Worm (Caenorhabditis elegans) whole organism, L4 larva: ENCODE results near the gene sqst-2.

Source experiments
- D1046.2 ChIP-seq: fragments of 200-800 bp; sonication (Bioruptor generic); IDR thresholded peaks from 2 replicates; pipeline ENCODE4 v1.3.6; 2022; ENCODE audit warnings: missing genetic modification characterization, missing compliant biosample characterization
- F37D6.2 ChIP-seq: sonication (generic microtip); optimal IDR thresholded peaks from 2 replicates; lab custom pipeline; 2016; ENCODE audit warnings: mild to moderate bottlenecking, missing genetic modification characterization, missing compliant biosample characterization
- F44E2.7 ChIP-seq: fragments of 200-800 bp; sonication (Bioruptor generic); IDR thresholded peaks from 2 replicates; pipeline ENCODE4 v2.1.2; 2022; ENCODE audit warnings: missing genetic modification characterization, missing compliant biosample characterization
- T26A8.4 ChIP-seq: fragments of 200-800 bp; sonication (Bioruptor generic); IDR thresholded peaks from 2 replicates; pipeline ENCODE4 v1.3.6; 2022; ENCODE audit warnings: missing genetic modification characterization, missing compliant biosample characterization
- Y75B8A.6 ChIP-seq: fragments of 200-800 bp; sonication (Bioruptor generic); IDR thresholded peaks from 2 replicates; pipeline ENCODE4 v1.3.6; 2022; ENCODE audit warnings: missing genetic modification reagents, missing genetic modification characterization, missing compliant biosample characterization
- aha-1 ChIP-seq: fragments of 150-350 bp; peaks from one replicate; lab custom pipeline; 2014; ENCODE audit warnings: missing biosample characterization, missing genetic modification characterization
- aly-2 ChIP-seq: sonication (generic microtip); optimal IDR thresholded peaks from 2 replicates; lab custom pipeline; 2018; ENCODE audit warnings: missing biosample characterization, missing genetic modification characterization
- arid-1 ChIP-seq: fragments of 200-800 bp; sonication (Bioruptor generic); conservative IDR thresholded peaks from 2 replicates; pipeline ENCODE4 v1.3.6; 2022; ENCODE audit warnings: missing genetic modification reagents, missing genetic modification characterization, missing compliant biosample characterization
- attf-4 ChIP-seq: sonication (generic microtip); optimal IDR thresholded peaks from 3 replicates; lab custom pipeline; 2017; ENCODE audit warnings: missing biosample characterization, missing genetic modification characterization
- ceh-20 ChIP-seq: fragments of 200-800 bp; sonication (Bioruptor generic); IDR thresholded peaks from 2 replicates; pipeline ENCODE4 v1.3.6; 2022; ENCODE audit warnings: missing genetic modification reagents, missing genetic modification characterization, missing compliant biosample characterization
- ceh-62 ChIP-seq: sonication (generic microtip); optimal IDR thresholded peaks from 2 replicates; lab custom pipeline; 2017; ENCODE audit warnings: missing biosample characterization, missing genetic modification characterization
- ces-1 ChIP-seq: fragments of 150-350 bp; sonication (generic microtip); optimal IDR thresholded peaks from 4 replicates; lab custom pipeline; 2014; ENCODE audit warnings: missing biosample characterization, missing genetic modification reagents, missing genetic modification characterization
- cey-2 ChIP-seq: sonication (generic microtip); optimal IDR thresholded peaks from 3 replicates; lab custom pipeline; 2017; ENCODE audit warnings: missing genetic modification characterization, mild to moderate bottlenecking, missing compliant biosample characterization, antibody characterized with exemption, borderline replicate concordance; ENCODE audit not compliant: insufficient read depth
- ctbp-1 ChIP-seq: fragments of 200-800 bp; sonication (Bioruptor generic); IDR thresholded peaks from 2 replicates; pipeline ENCODE4 v1.3.6; 2022; ENCODE audit warnings: missing genetic modification reagents, missing genetic modification characterization, missing compliant biosample characterization
- daf-12 ChIP-seq: fragments of 150-350 bp; optimal IDR thresholded peaks from 2 replicates; lab custom pipeline; 2014; ENCODE audit warnings: missing biosample characterization, missing genetic modification reagents, missing genetic modification characterization
- daf-19 ChIP-seq: fragments of 200-800 bp; sonication (Bioruptor generic); conservative IDR thresholded peaks from 2 replicates; pipeline ENCODE4 v1.3.6; 2022; ENCODE audit warnings: missing genetic modification characterization, missing compliant biosample characterization
- daf-8 ChIP-seq: fragments of 200-800 bp; sonication (Bioruptor generic); IDR thresholded peaks from 2 replicates; pipeline ENCODE4 v1.3.6; 2022; ENCODE audit warnings: missing genetic modification characterization, missing compliant biosample characterization
- dmd-8 ChIP-seq: fragments of 200-800 bp; sonication (Bioruptor generic); IDR thresholded peaks from 2 replicates; pipeline ENCODE4 v1.3.6; 2022; ENCODE audit warnings: missing genetic modification characterization, missing compliant biosample characterization
- duxl-1 ChIP-seq: sonication (generic microtip); optimal IDR thresholded peaks from 2 replicates; lab custom pipeline; 2016; ENCODE audit warnings: mild to moderate bottlenecking, missing genetic modification characterization, moderate library complexity, missing compliant biosample characterization; ENCODE audit not compliant: poor library complexity
- dve-1 ChIP-seq: sonication (generic microtip); optimal IDR thresholded peaks from 2 replicates; lab custom pipeline; 2017; ENCODE audit warnings: antibody characterized with exemption, mild to moderate bottlenecking, missing genetic modification characterization, missing compliant biosample characterization; ENCODE audit not compliant: insufficient read depth
- egl-43 ChIP-seq: fragments of 200-800 bp; sonication (Bioruptor generic); IDR thresholded peaks from 2 replicates; pipeline ENCODE4 v1.3.6; 2022; ENCODE audit warnings: missing genetic modification reagents, missing genetic modification characterization, missing compliant biosample characterization
- fkh-10 ChIP-seq: fragments of 150-350 bp; optimal IDR thresholded peaks from 2 replicates; lab custom pipeline; 2014; ENCODE audit warnings: missing biosample characterization, missing genetic modification reagents, missing genetic modification characterization
- gei-8 ChIP-seq: fragments of 200-800 bp; sonication (Bioruptor generic); optimal IDR thresholded peaks from 2 replicates; lab custom pipeline; 2018; ENCODE audit warnings: mild to moderate bottlenecking, missing genetic modification characterization, missing compliant biosample characterization
- hif-1 ChIP-seq, 2 experiments: sonication (generic microtip); optimal IDR thresholded peaks; 2 replicates each; lab custom pipeline; 2016 to 2017; ENCODE audit warnings: missing compliant biosample characterization in 2 of 2, missing genetic modification characterization in 2 of 2, missing genetic modification reagents in 2 of 2, missing genotype in 2 of 2, mild to moderate bottlenecking in 1 of 2
- hmg-1.1 ChIP-seq: fragments of 200-800 bp; sonication (Bioruptor generic); IDR thresholded peaks from 2 replicates; pipeline ENCODE4 v1.3.6; 2022; ENCODE audit warnings: missing genetic modification reagents, missing genetic modification characterization, missing compliant biosample characterization
- lin-13 ChIP-seq: fragments of 150-350 bp; optimal IDR thresholded peaks from 2 replicates; lab custom pipeline; 2014; ENCODE audit warnings: missing biosample characterization, missing genetic modification reagents, missing genetic modification characterization
- lin-15B ChIP-seq: fragments of 150-350 bp; sonication (generic microtip); optimal IDR thresholded peaks from 3 replicates; lab custom pipeline; 2014; ENCODE audit warnings: missing biosample characterization, missing genetic modification characterization
- lin-29 ChIP-seq: fragments of 200-800 bp; sonication (Bioruptor generic); IDR thresholded peaks from 2 replicates; pipeline ENCODE4 v1.3.6; 2022; ENCODE audit warnings: missing genetic modification reagents, missing genetic modification characterization, missing compliant biosample characterization
- lin-38 ChIP-seq: fragments of 200-800 bp; sonication (Bioruptor generic); IDR thresholded peaks from 2 replicates; pipeline ENCODE4 v1.3.6; 2022; ENCODE audit warnings: missing genetic modification reagents, missing genetic modification characterization, missing compliant biosample characterization
- madf-5 ChIP-seq, 2 experiments: fragments of 200-800 bp; sonication (Bioruptor generic); IDR thresholded peaks; 2 replicates each; pipeline ENCODE4 v1.3.6; 2022; ENCODE audit warnings: missing compliant biosample characterization in 2 of 2, missing genetic modification characterization in 2 of 2
- madf-9 ChIP-seq: fragments of 200-800 bp; sonication (Bioruptor generic); conservative IDR thresholded peaks from 2 replicates; pipeline ENCODE4 v1.3.6; 2022; ENCODE audit warnings: missing genetic modification reagents, missing genetic modification characterization, missing compliant biosample characterization
- mxl-3 ChIP-seq: fragments of 200-800 bp; sonication (Bioruptor generic); optimal IDR thresholded peaks from 2 replicates; lab custom pipeline; 2018; ENCODE audit warnings: mild to moderate bottlenecking, missing genetic modification characterization, missing compliant biosample characterization
- nhr-102 ChIP-seq: sonication (generic microtip); optimal IDR thresholded peaks from 2 replicates; lab custom pipeline; 2016; ENCODE audit warnings: mild to moderate bottlenecking, missing genetic modification characterization, moderate library complexity, missing compliant biosample characterization
- nhr-28 ChIP-seq: fragments of 150-350 bp; optimal IDR thresholded peaks from 2 replicates; lab custom pipeline; 2014; ENCODE audit warnings: missing biosample characterization, missing genetic modification characterization
- nhr-41 ChIP-seq: fragments of 200-800 bp; sonication (Bioruptor generic); IDR thresholded peaks from 2 replicates; pipeline ENCODE4 v1.3.6; 2022; ENCODE audit warnings: missing genetic modification reagents, missing genetic modification characterization, missing compliant biosample characterization
- nhr-42 ChIP-seq: fragments of 200-800 bp; sonication (Bioruptor generic); IDR thresholded peaks from 2 replicates; pipeline ENCODE4 v1.3.6; 2022; ENCODE audit warnings: missing genetic modification characterization, missing compliant biosample characterization
- nhr-48 ChIP-seq: sonication (generic microtip); optimal IDR thresholded peaks from 2 replicates; lab custom pipeline; 2016; ENCODE audit warnings: mild to moderate bottlenecking, missing genetic modification characterization, missing compliant biosample characterization
- nhr-6 ChIP-seq: fragments of 150-350 bp; optimal IDR thresholded peaks from 2 replicates; lab custom pipeline; 2014; ENCODE audit warnings: missing biosample characterization, missing genetic modification characterization
- saeg-2 ChIP-seq: fragments of 200-800 bp; sonication (Bioruptor generic); IDR thresholded peaks from 2 replicates; pipeline ENCODE4 v1.3.6; 2022; ENCODE audit warnings: missing genetic modification reagents, missing genetic modification characterization, missing compliant biosample characterization
- snpc-1.2 ChIP-seq: fragments of 200-800 bp; sonication (Bioruptor generic); IDR thresholded peaks from 2 replicates; pipeline ENCODE4 v1.3.6; 2022; ENCODE audit warnings: missing genetic modification reagents, missing genetic modification characterization, missing compliant biosample characterization
- spr-1 ChIP-seq: sonication (generic microtip); optimal IDR thresholded peaks from 2 replicates; lab custom pipeline; 2016; ENCODE audit warnings: mild to moderate bottlenecking, missing genetic modification characterization, missing compliant biosample characterization
- spr-3 ChIP-seq: fragments of 200-800 bp; sonication (Bioruptor generic); optimal IDR thresholded peaks from 2 replicates; lab custom pipeline; 2018; ENCODE audit warnings: mild to moderate bottlenecking, missing genetic modification characterization, missing compliant biosample characterization
- tag-97 ChIP-seq: fragments of 200-800 bp; sonication (Bioruptor generic); IDR thresholded peaks from 2 replicates; pipeline ENCODE4 v1.3.6; 2022; ENCODE audit warnings: missing genetic modification characterization, missing compliant biosample characterization
- tra-1 ChIP-seq: fragments of 200-800 bp; sonication (Bioruptor generic); IDR thresholded peaks from 2 replicates; pipeline ENCODE4 v1.3.6; 2022; ENCODE audit warnings: missing genetic modification reagents, missing genetic modification characterization, missing compliant biosample characterization
- unc-130 ChIP-seq: sonication (generic microtip); optimal IDR thresholded peaks from 2 replicates; lab custom pipeline; 2016; ENCODE audit warnings: missing genetic modification reagents, missing genetic modification characterization, missing compliant biosample characterization
- unc-62 ChIP-seq, 3 experiments: fragments of 150-350 bp in 1 of 3; sonication (generic microtip); optimal IDR thresholded peaks in 2 of 3; peaks in 1 of 3; 1 replicate in 1 of 3; 2 replicates in 2 of 3; lab custom pipeline; 2014 to 2017; ENCODE audit warnings: missing biosample characterization in 3 of 3, missing genetic modification characterization in 3 of 3, missing genetic modification reagents in 3 of 3, missing genotype in 1 of 3
- zfp-2 ChIP-seq: sonication (generic microtip); optimal IDR thresholded peaks from 2 replicates; lab custom pipeline; 2016; ENCODE audit warnings: mild to moderate bottlenecking, missing genetic modification characterization, missing compliant biosample characterization
- zfp-3 ChIP-seq: fragments of 200-800 bp; sonication (Bioruptor generic); conservative IDR thresholded peaks from 2 replicates; pipeline ENCODE4 v1.3.6; 2022; ENCODE audit warnings: missing genetic modification reagents, missing genetic modification characterization, missing compliant biosample characterization
- zip-11 ChIP-seq: fragments of 200-800 bp; sonication (Bioruptor generic); IDR thresholded peaks from 2 replicates; pipeline ENCODE4 v1.3.6; 2022; ENCODE audit warnings: missing genetic modification characterization, missing compliant biosample characterization
- ztf-7 ChIP-seq: fragments of 150-350 bp; optimal IDR thresholded peaks from 2 replicates; lab custom pipeline; 2014; ENCODE audit warnings: missing biosample characterization, missing genetic modification characterization

Gene sqst-2

DNA sequence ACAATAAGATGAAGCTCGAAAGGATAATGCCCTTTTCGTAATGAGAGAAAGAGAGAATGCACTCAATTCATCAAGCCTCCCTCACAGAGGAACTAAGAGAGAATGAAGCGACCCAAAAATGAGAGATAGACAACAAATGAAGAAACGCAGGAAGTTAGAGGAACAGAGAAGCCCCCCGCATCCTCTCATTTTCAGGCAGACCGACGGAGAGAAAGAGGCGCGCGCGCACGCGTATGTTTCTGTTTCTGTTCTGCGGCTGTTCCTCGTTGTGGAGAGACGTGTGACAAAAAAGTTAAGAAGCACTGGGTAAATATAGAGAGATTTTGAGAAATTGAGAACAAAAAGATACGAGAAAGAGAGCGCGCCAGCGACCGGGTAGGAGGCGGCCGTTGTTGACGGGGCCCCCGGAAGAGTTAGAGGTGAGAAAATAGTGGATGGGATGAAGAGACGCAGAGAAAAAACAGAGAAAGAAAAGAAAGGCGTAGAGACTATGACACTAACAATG, 8.8 kb downstream of the sqst-2 start (continued):
- peak; percentile 48; the same call in 1 of the 2 replicates for TF ChIP-seq arid-1 (GFP tag; lab: Robert Waterston, UW)
- TF ChIP-seq attf-4 (tag; lab: Kevin White, UChicago), result no peak
- TF ChIP-seq madf-5 (GFP tag; IDR thresholded peaks at IDR 0.05; lab: Robert Waterston, UW), result no peak
- TF ChIP-seq tag-97 (GFP tag; lab: Robert Waterston, UW), result no peak
- TF ChIP-seq ceh-62 (tag; lab: Kevin White, UChicago), result no peak
- no peak for TF ChIP-seq spr-3 (GFP tag; lab: Kevin White, UChicago)
- TF ChIP-seq dve-1 (tag; lab: Kevin White, UChicago), result peak; percentile 94
- TF ChIP-seq egl-43 (GFP tag; lab: Robert Waterston, UW), result peak; percentile 89
- TF ChIP-seq lin-15B (tag; lab: Kevin White, UChicago), result no peak
- TF ChIP-seq mxl-3 (GFP tag; lab: Kevin White, UChicago), result peak; percentile 95
- TF ChIP-seq snpc-1.2 (GFP tag; lab: Robert Waterston, UW), result no peak
- TF ChIP-seq zip-11 (GFP tag; lab: Robert Waterston, UW), result no peak
- TF ChIP-seq hif-1 (tag; optimal IDR thresholded peaks at IDR 0.05; lab: Kevin White, UChicago), result peak in 1 of 2 experiments; percentile 74
- TF ChIP-seq nhr-6 (tag; lab: Kevin White, UChicago), result peak; percentile 9
- TF ChIP-seq duxl-1 (tag; lab: Kevin White, UChicago), result no peak
- TF ChIP-seq aha-1 (tag; lab: Kevin White, UChicago), result peak; percentile 99
- peak; percentile 77 for TF ChIP-seq T26A8.4 (GFP tag; lab: Robert Waterston, UW)
- TF ChIP-seq ctbp-1 (GFP tag; lab: Robert Waterston, UW), result peak; percentile 89
- peak; percentile 89 for TF ChIP-seq ceh-20 (GFP tag; lab: Robert Waterston, UW)
- peak; percentile 57 for TF ChIP-seq tra-1
- no peak for TF ChIP-seq unc-130
- TF ChIP-seq F44E2.7, result no peak
- peak; percentile 29 for TF ChIP-seq cey-2 (tag; lab: Kevin White, UChicago)
- no peak for TF ChIP-seq D1046.2 (GFP tag; lab: Robert Waterston, UW)
- no peak for TF ChIP-seq madf-9 (GFP tag; lab: Robert Waterston, UW)
- TF ChIP-seq zfp-3 (GFP tag; lab: Robert Waterston, UW), result no peak
- peak; percentile 88 for TF ChIP-seq nhr-28 (tag; lab: Kevin White, UChicago)
- TF ChIP-seq daf-8 (GFP tag; lab: Robert Waterston, UW), result no peak
- TF ChIP-seq spr-1, result peak; percentile 79
- no peak for TF ChIP-seq dmd-8 (GFP tag; lab: Robert Waterston, UW)
- TF ChIP-seq daf-19, result no peak
- TF ChIP-seq ces-1 (GFP tag; lab: Kevin White, UChicago), result no peak
- peak; percentile 53 for TF ChIP-seq zfp-2 (tag; lab: Kevin White, UChicago)
- no peak for TF ChIP-seq nhr-42
- no peak for TF ChIP-seq lin-29 (GFP tag; lab: Robert Waterston, UW)
- peak; percentile 52 for TF ChIP-seq F37D6.2
- no peak for TF ChIP-seq daf-12 (tag; lab: Kevin White, UChicago)
- peak; percentile 94 for TF ChIP-seq hmg-1.1
- no peak for TF ChIP-seq aly-2 (tag; lab: Kevin White, UChicago)
- TF ChIP-seq unc-62 (GFP tag; optimal IDR thresholded peaks at IDR 0.05 in 1 of 2; lab: Kevin White, UChicago), result peak in 1 of 2 experiments; percentile 91
- TF ChIP-seq unc-62 (tag; optimal IDR thresholded peaks at IDR 0.05; lab: Kevin White, UChicago), result no peak
- peak; percentile 81 for TF ChIP-seq fkh-10 (GFP tag; lab: Kevin White, UChicago)
- TF ChIP-seq nhr-48, result peak; percentile 87
- no peak for TF ChIP-seq lin-38 (GFP tag; lab: Robert Waterston, UW)
- peak; percentile 41 for TF ChIP-seq lin-13
- TF ChIP-seq ztf-7 (tag; lab: Kevin White, UChicago), result peak; percentile 12
- peak; percentile 66 for TF ChIP-seq gei-8 (GFP tag; lab: Kevin White, UChicago)
- no peak for TF ChIP-seq nhr-41 (GFP tag; lab: Robert Waterston, UW)
- peak; percentile 24 for TF ChIP-seq nhr-102 (tag; lab: Kevin White, UChicago)
- 0 out of 2 replicates have a peak, but pooled peaks have one; percentile 22 for TF ChIP-seq saeg-2 (GFP tag; lab: Robert Waterston, UW)
- no peak for TF ChIP-seq Y75B8A.6 (GFP tag; lab: Robert Waterston, UW)
